Worm (Caenorhabditis elegans) whole organism, early embryonic: ENCODE measurements around the gene tbc-18.

Experiments
- aly-1 ChIP-seq: sonication (generic microtip); optimal IDR thresholded peaks from 2 replicates; lab custom pipeline; 2016; ENCODE audit warnings: missing genetic modification characterization, missing compliant biosample characterization
- ama-1 ChIP-seq: fragments of 150-350 bp; optimal IDR thresholded peaks from 2 replicates; lab custom pipeline; 2014
- hmg-4 ChIP-seq: fragments of 200-800 bp; sonication (Bioruptor generic); optimal IDR thresholded peaks from 2 replicates; lab custom pipeline; 2018; ENCODE audit warnings: mild to moderate bottlenecking, missing genetic modification characterization, missing compliant biosample characterization
- pes-1 ChIP-seq: fragments of 200-800 bp; sonication (Bioruptor generic); IDR thresholded peaks from 2 replicates; pipeline ENCODE4 v1.3.6; 2022; ENCODE audit warnings: missing genetic modification reagents, missing genetic modification characterization, missing compliant biosample characterization
- tbx-11 ChIP-seq: fragments of 200-800 bp; sonication (Bioruptor generic); IDR thresholded peaks from 2 replicates; pipeline ENCODE4 v1.3.6; 2022; ENCODE audit warnings: missing genetic modification characterization, missing compliant biosample characterization
- tbx-37 ChIP-seq: fragments of 200-800 bp; sonication (Bioruptor generic); conservative IDR thresholded peaks from 2 replicates; pipeline ENCODE4 v1.3.6; 2022; ENCODE audit warnings: missing genetic modification reagents, missing genetic modification characterization, missing compliant biosample characterization

ce11 chrX:8413130-8413529, 34.8 kb downstream of the tbc-18 start, which contains the start of gene F08F1.4:
- TF ChIP-seq hmg-4 (GFP tag; lab: Kevin White, UChicago) (no peak), ama-1 (lab: Kevin White, UChicago) (no peak), tbx-11 (GFP tag; lab: Robert Waterston, UW) (no peak), aly-1 (tag; lab: Kevin White, UChicago) (no peak), pes-1 (no peak), tbx-37 (no peak)
